Worm (Caenorhabditis elegans): ENCODE results near the gene C05C10.3.

C05C10.3 gene

ce11 chrII:9974967-9975366 lies 38.3 kb upstream of the C05C10.3 start, which contains the start of gene aakg-5 (continued):
- TF ChIP-seq lsy-2 (tag; optimal IDR thresholded peaks at IDR 0.05) (peak; percentile 25 to 82), gei-8 (GFP tag; optimal IDR thresholded peaks at IDR 0.05) (no peak), T20F7.1 (GFP tag; optimal IDR thresholded peaks at IDR 0.05) (peak; percentile 4), Y48G9A.11 (GFP tag; IDR thresholded peaks at IDR 0.05) (no peak), fkh-10 (GFP tag; optimal IDR thresholded peaks at IDR 0.05) (no peak), dmd-8 (GFP tag; IDR thresholded peaks at IDR 0.05) (no peak), mdl-1 (tag; optimal IDR thresholded peaks at IDR 0.05) (peak; percentile 5 to 79), aha-1 (tag) (peak; percentile 99), cey-2 (tag; optimal IDR thresholded peaks at IDR 0.05; ENCODE audit: borderline replicate concordance, insufficient read depth) (no peak), F10B5.3 (tag; optimal IDR thresholded peaks at IDR 0.05) (no peak), nhr-102 (tag; optimal IDR thresholded peaks at IDR 0.05) (no peak), nhr-76 (tag; optimal IDR thresholded peaks at IDR 0.05) (no peak), ceh-20 (GFP tag; IDR thresholded peaks at IDR 0.05) (peak; percentile 48; the same call in 1 of the 2 replicates), egl-27 (tag; optimal IDR thresholded peaks at IDR 0.05) (no peak), ZK337.2 (GFP tag; IDR thresholded peaks at IDR 0.05) (no peak), zfp-3 (GFP tag; conservative IDR thresholded peaks at IDR 0.05) (no peak), F49E8.2 (tag; optimal IDR thresholded peaks at IDR 0.05; ENCODE audit: borderline replicate concordance) (no peak), nhr-237 (tag; optimal IDR thresholded peaks at IDR 0.05) (no peak), nhr-41 (GFP tag; IDR thresholded peaks at IDR 0.05) (0 out of 2 replicates have a peak, but pooled peaks have one; percentile 28), sdz-12 (GFP tag; optimal IDR thresholded peaks at IDR 0.05) (no peak), tag-97 (GFP tag; IDR thresholded peaks at IDR 0.05) (no peak), jun-1 (tag; optimal IDR thresholded peaks at IDR 0.05) (no peak), ama-1 (optimal IDR thresholded peaks at IDR 0.05) (no peak), D1046.2 (GFP tag; IDR thresholded peaks at IDR 0.05) (no peak), F44E2.7 (GFP tag; IDR thresholded peaks at IDR 0.05) (no peak), lim-7 (GFP tag; IDR thresholded peaks at IDR 0.05) (no peak), zfp-2 (tag; optimal IDR thresholded peaks at IDR 0.05) (no peak), hlh-11 (tag; optimal IDR thresholded peaks at IDR 0.05) (peak; percentile 95), lin-38 (GFP tag; IDR thresholded peaks at IDR 0.05) (no peak), nhr-77 (tag; optimal IDR thresholded peaks at IDR 0.05) (peak; percentile 29), pha-4 (GFP tag; IDR thresholded peaks at IDR 0.05) (peak; percentile 76), pha-4 (tag; optimal IDR thresholded peaks at IDR 0.05) (peak; percentile 80), dmd-6 (GFP tag; IDR thresholded peaks at IDR 0.05) (peak; percentile 91), daf-16 (GFP tag; optimal IDR thresholded peaks at IDR 0.05) (peak; percentile 22 to 63), daf-16 (tag; optimal IDR thresholded peaks at IDR 0.05) (peak; percentile 87), ztf-7 (tag; optimal IDR thresholded peaks at IDR 0.05) (no peak), dve-1 (tag; optimal IDR thresholded peaks at IDR 0.05; ENCODE audit: insufficient read depth) (peak; percentile 93), unc-62 (GFP tag; optimal IDR thresholded peaks at IDR 0.05 in 1 of 2) (peak in 1 of 2 experiments; percentile 93), unc-62 (tag; optimal IDR thresholded peaks at IDR 0.05) (no peak), lin-29 (GFP tag; IDR thresholded peaks at IDR 0.05) (no peak), unc-39 (tag; optimal IDR thresholded peaks at IDR 0.05) (no peak), ceh-62 (tag; optimal IDR thresholded peaks at IDR 0.05) (no peak), ctbp-1 (GFP tag; IDR thresholded peaks at IDR 0.05) (peak; percentile 63), ces-1 (GFP tag; optimal IDR thresholded peaks at IDR 0.05) (no peak), fos-1 (tag; optimal IDR thresholded peaks at IDR 0.05) (no peak), unc-130 (GFP tag; optimal IDR thresholded peaks at IDR 0.05) (no peak), mes-2 (tag; optimal IDR thresholded peaks at IDR 0.05; ENCODE audit: poor library complexity, severe bottlenecking) (peak; percentile 77), daf-8 (GFP tag; IDR thresholded peaks at IDR 0.05) (no peak), spr-3 (GFP tag; optimal IDR thresholded peaks at IDR 0.05) (no peak), snpc-4 (tag; optimal IDR thresholded peaks at IDR 0.05) (no peak), php-3 (GFP tag; IDR thresholded peaks at IDR 0.05) (peak; percentile 84), T26A8.4 (GFP tag; IDR thresholded peaks at IDR 0.05) (peak; percentile 55), skn-1 (tag; optimal IDR thresholded peaks at IDR 0.05) (no peak)

All from whole organism, L4 larva.